Worm (Caenorhabditis elegans): Measurements from ENCODE around the gene otub-3.

Gene otub-3

DNA sequence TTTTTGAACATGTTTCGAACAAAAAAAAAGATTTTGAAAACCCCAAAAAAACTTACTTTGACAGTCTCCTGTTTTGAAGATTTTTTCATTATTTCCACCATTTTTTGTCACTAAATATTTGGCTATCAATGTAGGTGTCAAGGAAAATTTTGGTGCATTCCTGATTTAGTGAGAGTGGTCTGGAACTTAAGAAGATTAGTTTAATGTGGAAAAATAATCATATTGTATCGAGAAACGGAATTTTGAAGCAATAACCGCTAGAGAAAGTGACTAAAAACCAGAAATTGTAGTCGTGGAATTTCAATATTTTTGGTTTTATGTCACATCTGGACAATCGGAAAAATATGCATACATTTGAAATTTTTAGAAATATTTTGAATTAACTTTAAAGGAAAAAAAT is 33.9 kb downstream of the otub-3 start, which contains the start of the genes F20C5.11 and klp-11:
F20C5.11 (minus strand) TSS at position 101 of the 400 bp plus-strand sequence.
klp-11 (minus strand) TSS at position 171 of the 400 bp plus-strand sequence.
- TF ChIP-seq eyg-1 (tag; optimal IDR thresholded peaks at IDR 0.05) (no peak), F13H6.1 (tag; optimal IDR thresholded peaks at IDR 0.05) (no peak), pat-9 (tag; optimal IDR thresholded peaks at IDR 0.05) (no peak)

DNA sequence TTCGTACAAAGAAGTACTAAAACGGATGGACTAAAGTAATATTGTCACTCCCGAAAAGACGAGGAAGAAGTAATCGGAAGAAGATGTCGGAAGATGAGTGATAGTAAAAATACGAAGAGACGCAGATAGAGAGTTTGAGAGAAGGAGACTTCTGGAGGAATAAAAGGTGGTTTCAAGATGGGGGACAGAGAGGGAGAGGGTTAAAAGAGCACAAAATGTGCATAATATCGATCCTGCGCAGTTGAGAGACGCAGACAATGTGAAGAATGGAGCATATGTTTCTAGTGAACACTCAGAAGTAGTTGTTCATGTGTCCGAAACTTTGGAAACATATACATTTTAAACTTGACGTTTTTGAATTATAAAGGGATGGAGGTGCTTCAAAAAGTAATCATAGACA is 34.5 kb downstream of the otub-3 start:
- TF ChIP-seq ceh-18 (tag; optimal IDR thresholded peaks at IDR 0.05) (peak; percentile 20), ceh-19 (GFP tag; optimal IDR thresholded peaks at IDR 0.05) (no peak), lin-11 (tag; optimal IDR thresholded peaks at IDR 0.05) (no peak), ref-2 (tag; optimal IDR thresholded peaks at IDR 0.05) (no peak), pag-3 (tag; optimal IDR thresholded peaks at IDR 0.05; ENCODE audit: borderline replicate concordance) (no peak), ceh-34 (tag; optimal IDR thresholded peaks at IDR 0.05) (peak; percentile 49), ceh-31 (tag; optimal IDR thresholded peaks at IDR 0.05) (peak; percentile 82), unc-42 (tag; optimal IDR thresholded peaks at IDR 0.05) (peak; percentile 84), eyg-1 (tag; optimal IDR thresholded peaks at IDR 0.05) (no peak), nfya-1 (tag; optimal IDR thresholded peaks at IDR 0.05) (peak; percentile 52), hlh-8 (tag; optimal IDR thresholded peaks at IDR 0.05) (peak; percentile 69), tbx-2 (tag; optimal IDR thresholded peaks at IDR 0.05) (peak; percentile 44), ceh-48 (tag; optimal IDR thresholded peaks at IDR 0.05) (peak; percentile 92)

DNA sequence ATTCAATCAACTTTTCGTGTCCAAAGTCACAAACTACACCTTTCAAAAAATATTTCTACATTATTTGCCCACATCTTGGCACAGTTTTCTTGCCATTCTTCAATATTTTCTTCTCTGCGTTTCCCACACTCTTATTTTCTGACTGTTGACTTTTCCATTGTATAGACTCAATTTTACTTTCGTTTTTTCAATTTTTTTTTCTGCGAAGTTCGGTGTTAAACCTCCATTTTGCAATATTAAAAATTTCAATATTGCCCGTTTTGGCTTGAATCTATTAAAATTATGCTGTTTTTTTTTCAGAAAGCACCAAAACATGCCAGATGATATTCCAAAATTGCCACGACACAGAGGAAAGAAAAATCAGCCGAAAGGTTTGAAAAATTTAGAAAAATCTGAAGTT is 36.6 kb downstream of the otub-3 start, which contains the start of gene cdc-50.B:
cdc-50.B (plus strand) TSS at position 301 of the 400 bp plus-strand sequence.
- TF ChIP-seq tbx-7 (tag; optimal IDR thresholded peaks at IDR 0.05) (no peak), K09A11.1 (tag; optimal IDR thresholded peaks at IDR 0.05; ENCODE audit: insufficient read depth) (no peak), mec-3 (tag; optimal IDR thresholded peaks at IDR 0.05; ENCODE audit: borderline replicate concordance) (no peak), pag-3 (tag; optimal IDR thresholded peaks at IDR 0.05; ENCODE audit: borderline replicate concordance) (no peak), sdc-2 (tag; optimal IDR thresholded peaks at IDR 0.05) (no peak), dve-1 (tag; optimal IDR thresholded peaks at IDR 0.05) (no peak), ttx-3 (tag; optimal IDR thresholded peaks at IDR 0.05) (no peak), eyg-1 (tag; optimal IDR thresholded peaks at IDR 0.05) (no peak), ets-4 (tag; optimal IDR thresholded peaks at IDR 0.05) (no peak)

DNA sequence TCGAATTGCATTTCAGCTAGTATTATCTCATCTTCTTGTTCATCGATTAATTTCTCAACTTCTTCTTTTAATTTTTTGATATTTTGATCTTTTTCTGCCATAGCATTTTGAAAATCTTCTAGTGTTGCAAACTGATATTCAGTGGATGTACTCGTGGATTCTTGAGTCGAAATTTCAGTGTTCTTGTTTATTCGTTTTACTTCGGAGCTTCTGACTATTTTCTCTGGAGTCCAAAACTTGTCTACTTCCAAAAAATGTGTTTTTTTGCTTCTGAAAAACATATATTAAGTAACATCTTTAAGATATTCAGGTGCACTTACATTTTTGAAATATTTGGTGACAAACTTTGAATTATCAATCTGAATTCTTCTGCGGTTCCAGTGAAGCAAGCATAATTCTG is 41.6 kb downstream of the otub-3 start, which contains the start of gene F20C5.5:
F20C5.5 (minus strand) TSS at position 101 of the 400 bp plus-strand sequence.
- no peak for TF ChIP-seq fax-1 (tag; optimal IDR thresholded peaks at IDR 0.05)
- TF ChIP-seq pqm-1 (tag; optimal IDR thresholded peaks at IDR 0.05): no peak
- TF ChIP-seq fkh-10 (GFP tag; optimal IDR thresholded peaks at IDR 0.05): no peak
- no peak for TF ChIP-seq ets-4 (tag; optimal IDR thresholded peaks at IDR 0.05)
- TF ChIP-seq pros-1 (tag; optimal IDR thresholded peaks at IDR 0.05): no peak
- TF ChIP-seq pag-3 (tag; optimal IDR thresholded peaks at IDR 0.05; ENCODE audit: borderline replicate concordance): no peak
- no peak for TF ChIP-seq npax-4 (tag; optimal IDR thresholded peaks at IDR 0.05)
- no peak for TF ChIP-seq sox-2 (GFP tag; IDR thresholded peaks at IDR 0.05)
- TF ChIP-seq F13H6.1 (tag; optimal IDR thresholded peaks at IDR 0.05): no peak
- no peak for TF ChIP-seq rnt-1 (tag; optimal IDR thresholded peaks at IDR 0.05)
- no peak for TF ChIP-seq pha-4 (tag; optimal IDR thresholded peaks at IDR 0.05)

DNA sequence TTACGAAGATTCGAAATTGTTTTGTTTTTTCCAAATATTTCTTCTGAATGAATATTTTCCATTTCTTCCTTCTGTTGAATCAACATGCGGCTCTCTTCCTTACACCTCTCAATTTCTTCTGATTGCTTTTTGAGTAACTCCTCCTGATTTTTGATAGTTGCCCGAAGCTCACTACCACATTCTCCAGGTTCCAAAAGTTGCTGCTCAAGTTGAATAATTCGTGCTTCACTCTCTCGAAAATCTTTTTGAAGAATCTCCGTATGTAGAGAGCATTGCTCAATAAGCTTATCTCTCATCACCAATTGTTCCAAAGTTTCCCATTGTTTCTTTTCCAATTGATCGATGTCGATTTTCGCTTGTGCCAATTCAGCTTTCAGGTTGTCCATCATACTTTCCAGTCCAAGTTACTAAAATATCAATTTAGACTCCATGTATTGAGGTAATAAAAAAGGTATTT is 44.9 kb downstream of the otub-3 start, which contains the start of gene F20C5.6:
F20C5.6 (minus strand) TSS at position 407 of the 457 bp plus-strand sequence.
- no peak for TF ChIP-seq nhr-232 (tag; optimal IDR thresholded peaks at IDR 0.05)
- TF ChIP-seq syd-9 (tag; optimal IDR thresholded peaks at IDR 0.05): no peak
- no peak for TF ChIP-seq lin-11 (tag; optimal IDR thresholded peaks at IDR 0.05)
- TF ChIP-seq hlh-6 (tag; optimal IDR thresholded peaks at IDR 0.05): no peak
- TF ChIP-seq ama-1 (optimal IDR thresholded peaks at IDR 0.05): no peak
- TF ChIP-seq sdc-2 (tag; optimal IDR thresholded peaks at IDR 0.05): no peak
- TF ChIP-seq gmeb-2 (tag; optimal IDR thresholded peaks at IDR 0.05): no peak
- no peak for TF ChIP-seq npax-4 (tag; optimal IDR thresholded peaks at IDR 0.05)
- no peak for TF ChIP-seq ceh-9 (tag; optimal IDR thresholded peaks at IDR 0.05)
- no peak for TF ChIP-seq hlh-15 (tag; optimal IDR thresholded peaks at IDR 0.05)
- no peak for TF ChIP-seq pros-1 (tag; optimal IDR thresholded peaks at IDR 0.05)
- TF ChIP-seq sox-4 (tag; optimal IDR thresholded peaks at IDR 0.05): no peak
- no peak for TF ChIP-seq T23F11.4 (GFP tag; optimal IDR thresholded peaks at IDR 0.05)
- no peak for TF ChIP-seq ref-2 (tag; optimal IDR thresholded peaks at IDR 0.05)
- TF ChIP-seq fax-1 (tag; optimal IDR thresholded peaks at IDR 0.05): no peak
- TF ChIP-seq hlh-13 (GFP tag; optimal IDR thresholded peaks at IDR 0.05): no peak
- TF ChIP-seq ceh-19 (GFP tag; optimal IDR thresholded peaks at IDR 0.05): no peak
- no peak for TF ChIP-seq pat-9 (tag; optimal IDR thresholded peaks at IDR 0.05)
- TF ChIP-seq eyg-1 (tag; optimal IDR thresholded peaks at IDR 0.05): no peak
